Fruit fly (Drosophila melanogaster) whole organism, embryonic: ENCODE data around the gene CG13124.
A peak's percentile ranks its signal among the peaks of the same experiment; 100 is the strongest.

Experiments
- Aef1 ChIP-seq: fragments of 200-800 bp; sonication (Bioruptor generic); IDR thresholded peaks from 3 replicates; pipeline ENCODE4 v1.3.6; 2022; ENCODE audit warnings: missing biosample characterization, missing genetic modification characterization
- Asciz ChIP-seq: fragments of 200-800 bp; sonication (Bioruptor generic); optimal IDR thresholded peaks from 2 replicates; lab custom pipeline; 2017; ENCODE audit warnings: missing biosample characterization, mild to moderate bottlenecking, missing genetic modification characterization, missing genetic modification reagents
- Bgb ChIP-seq: fragments of 200-800 bp; sonication (Bioruptor generic); IDR thresholded peaks from 2 replicates; pipeline ENCODE4 v1.3.6; 2022; ENCODE audit warnings: missing biosample characterization, missing genetic modification characterization; ENCODE audit not compliant: partially characterized antibody
- CG1024 ChIP-seq: fragments of 200-800 bp; sonication (Bioruptor generic); IDR thresholded peaks from 2 replicates; pipeline ENCODE4 v1.3.6; 2022; ENCODE audit warnings: missing biosample characterization, missing genetic modification characterization
- CG12219 ChIP-seq: fragments of 200-800 bp; sonication (Bioruptor generic); optimal IDR thresholded peaks from 3 replicates; lab custom pipeline; 2018; ENCODE audit warnings: missing biosample characterization, mild to moderate bottlenecking, missing genetic modification characterization
- CG13123 ChIP-seq: fragments of 200-800 bp; sonication (Bioruptor generic); optimal IDR thresholded peaks from 2 replicates; lab custom pipeline; 2016; ENCODE audit warnings: missing biosample characterization, missing genetic modification characterization
- CG13775 ChIP-seq: fragments of 200-800 bp; sonication (Bioruptor generic); optimal IDR thresholded peaks from 3 replicates; lab custom pipeline; 2017; ENCODE audit warnings: missing biosample characterization, mild to moderate bottlenecking, missing genetic modification characterization
- CG14050 ChIP-seq: fragments of 200-800 bp; sonication (Bioruptor generic); IDR thresholded peaks from 3 replicates; pipeline ENCODE4 v1.3.6; 2022; ENCODE audit warnings: missing biosample characterization, missing genetic modification characterization
- CG1602 ChIP-seq: fragments of 200-800 bp; sonication (Bioruptor generic); optimal IDR thresholded peaks from 3 replicates; lab custom pipeline; 2016; ENCODE audit warnings: missing biosample characterization, missing genetic modification characterization
- CG16813 ChIP-seq: fragments of 200-800 bp; sonication (Bioruptor generic); IDR thresholded peaks from 3 replicates; pipeline ENCODE4 v1.3.6; 2022; ENCODE audit warnings: missing biosample characterization, missing genetic modification characterization; ENCODE audit not compliant: partially characterized antibody
- CG17612 ChIP-seq: fragments of 200-800 bp; sonication (Bioruptor generic); IDR thresholded peaks from 2 replicates; pipeline ENCODE4 v1.3.6; 2022; ENCODE audit warnings: missing biosample characterization, missing genetic modification characterization
- CG31224 ChIP-seq: fragments of 200-800 bp; sonication (Bioruptor generic); IDR thresholded peaks from 2 replicates; pipeline ENCODE4 v1.3.6; 2022; ENCODE audit warnings: missing biosample characterization, missing genetic modification characterization
- CG4328 ChIP-seq: fragments of 200-800 bp; sonication (Bioruptor generic); optimal IDR thresholded peaks from 3 replicates; lab custom pipeline; 2017; ENCODE audit warnings: missing biosample characterization, missing genetic modification reagents, missing genetic modification characterization
- CG4360 ChIP-seq: fragments of 200-800 bp; sonication (Bioruptor generic); IDR thresholded peaks from 2 replicates; pipeline ENCODE4 v1.3.6; 2022; ENCODE audit warnings: missing biosample characterization, missing genetic modification characterization
- CG4730 ChIP-seq: fragments of 200-800 bp; sonication (Bioruptor generic); IDR thresholded peaks from 2 replicates; pipeline ENCODE4 v1.3.6; 2022; ENCODE audit warnings: missing biosample characterization, missing genetic modification characterization
- CG5953 ChIP-seq: fragments of 200-800 bp; sonication (Bioruptor generic); IDR thresholded peaks from 2 replicates; pipeline ENCODE4 v1.3.6; 2022; ENCODE audit warnings: missing biosample characterization, missing genetic modification characterization
- CG6175 ChIP-seq: fragments of 200-800 bp; sonication (Bioruptor generic); IDR thresholded peaks from 3 replicates; pipeline ENCODE4 v1.3.6; 2022; ENCODE audit warnings: missing biosample characterization, missing genetic modification characterization
- CG7745 ChIP-seq: fragments of 200-800 bp; sonication (Bioruptor generic); optimal IDR thresholded peaks from 2 replicates; lab custom pipeline; 2018; ENCODE audit warnings: missing biosample characterization, mild to moderate bottlenecking, missing genetic modification characterization, moderate library complexity
- CG7928 ChIP-seq: fragments of 200-800 bp; sonication (Bioruptor generic); optimal IDR thresholded peaks from 2 replicates; lab custom pipeline; 2017; ENCODE audit warnings: missing biosample characterization, mild to moderate bottlenecking, missing genetic modification characterization
- CG7963 ChIP-seq: fragments of 200-800 bp; sonication (Bioruptor generic); IDR thresholded peaks from 3 replicates; pipeline ENCODE4 v1.3.6; 2022; ENCODE audit warnings: missing biosample characterization, missing genetic modification characterization; ENCODE audit not compliant: partially characterized antibody
- CG9437 ChIP-seq: fragments of 200-800 bp; sonication (Bioruptor generic); optimal IDR thresholded peaks from 2 replicates; lab custom pipeline; 2018; ENCODE audit warnings: missing biosample characterization, mild to moderate bottlenecking, missing genetic modification characterization
- CG9817 ChIP-seq: fragments of 200-800 bp; sonication (Bioruptor generic); optimal IDR thresholded peaks from 2 replicates; lab custom pipeline; 2018; ENCODE audit warnings: missing biosample characterization, mild to moderate bottlenecking, missing genetic modification characterization, moderate library complexity
- Dip3 ChIP-seq: fragments of 200-800 bp; sonication (Bioruptor generic); optimal IDR thresholded peaks from 3 replicates; lab custom pipeline; 2016; ENCODE audit warnings: missing biosample characterization, missing genetic modification characterization
- Dp ChIP-seq: fragments of 200-800 bp; sonication (Bioruptor generic); optimal IDR thresholded peaks from 2 replicates; lab custom pipeline; 2018; ENCODE audit warnings: missing biosample characterization, mild to moderate bottlenecking, missing genetic modification characterization, moderate library complexity
- E2f2 ChIP-seq: fragments of 200-800 bp; sonication (Bioruptor generic); IDR thresholded peaks from 2 replicates; pipeline ENCODE4 v1.3.6; 2022; ENCODE audit warnings: missing biosample characterization, missing genetic modification characterization
- Hand ChIP-seq: fragments of 200-800 bp; sonication (Bioruptor generic); optimal IDR thresholded peaks from 2 replicates; lab custom pipeline; 2017; ENCODE audit warnings: mild to moderate bottlenecking, missing biosample characterization, missing genetic modification reagents, missing genetic modification characterization
- HmgZ ChIP-seq: fragments of 200-800 bp; sonication (Bioruptor generic); optimal IDR thresholded peaks from 2 replicates; lab custom pipeline; 2018; ENCODE audit warnings: missing biosample characterization, mild to moderate bottlenecking, missing genetic modification characterization
- Hr39 ChIP-seq: fragments of >200 bp; optimal IDR thresholded peaks from 2 replicates; lab custom pipeline; 2017
- Neu2 ChIP-seq: fragments of 200-800 bp; sonication (Bioruptor generic); optimal IDR thresholded peaks from 3 replicates; lab custom pipeline; 2016; ENCODE audit warnings: missing biosample characterization, missing genetic modification characterization, borderline replicate concordance
- Opbp ChIP-seq: fragments of 200-800 bp; sonication (Bioruptor generic); IDR thresholded peaks from 3 replicates; pipeline ENCODE4 v1.3.6; 2022; ENCODE audit warnings: missing biosample characterization, missing genetic modification characterization; ENCODE audit not compliant: partially characterized antibody
- PHDP ChIP-seq: fragments of 200-800 bp; sonication (Bioruptor generic); optimal IDR thresholded peaks from 3 replicates; lab custom pipeline; 2018; ENCODE audit warnings: missing biosample characterization, mild to moderate bottlenecking, missing genetic modification characterization, moderate library complexity
- Six4 ChIP-seq: fragments of 200-800 bp; sonication (Bioruptor generic); optimal IDR thresholded peaks from 2 replicates; lab custom pipeline; 2016; ENCODE audit warnings: missing biosample characterization, missing genetic modification characterization
- Spps ChIP-seq: fragments of 200-800 bp; sonication (Bioruptor generic); optimal IDR thresholded peaks from 2 replicates; lab custom pipeline; 2018; ENCODE audit warnings: missing biosample characterization, mild to moderate bottlenecking, missing genetic modification characterization
- Usf ChIP-seq: fragments of 200-800 bp; sonication (Bioruptor generic); optimal IDR thresholded peaks from 2 replicates; lab custom pipeline; 2017; ENCODE audit warnings: missing genotype, missing biosample characterization, missing genetic modification characterization
- bab2 ChIP-seq: fragments of 200-800 bp; sonication (Bioruptor generic); optimal IDR thresholded peaks from 2 replicates; lab custom pipeline; 2016; ENCODE audit warnings: missing biosample characterization, missing genetic modification characterization
- bbx ChIP-seq: fragments of 200-800 bp; sonication (Bioruptor generic); IDR thresholded peaks from 2 replicates; pipeline ENCODE4 v1.3.6; 2022; ENCODE audit warnings: missing biosample characterization, missing genetic modification characterization; ENCODE audit not compliant: partially characterized antibody
- chm ChIP-seq: fragments of 200-800 bp; sonication (Bioruptor generic); IDR thresholded peaks from 2 replicates; pipeline ENCODE4 v1.3.6; 2022; ENCODE audit warnings: missing biosample characterization, missing genetic modification characterization
- corto ChIP-seq: fragments of 200-800 bp; sonication (Bioruptor generic); optimal IDR thresholded peaks from 2 replicates; lab custom pipeline; 2016; ENCODE audit warnings: missing biosample characterization, mild to moderate bottlenecking, missing genetic modification characterization, moderate library complexity
- esg ChIP-seq: fragments of 200-800 bp; sonication (Bioruptor generic); conservative IDR thresholded peaks from 2 replicates; pipeline ENCODE4 v1.3.6; 2022; ENCODE audit warnings: missing biosample characterization, missing genetic modification characterization
- fd64A ChIP-seq: fragments of 200-800 bp; sonication (Bioruptor generic); optimal IDR thresholded peaks from 3 replicates; lab custom pipeline; 2018; ENCODE audit warnings: missing biosample characterization, mild to moderate bottlenecking, missing genetic modification characterization
- gcm ChIP-seq: fragments of 200-800 bp; sonication (Bioruptor generic); optimal IDR thresholded peaks from 2 replicates; lab custom pipeline; 2019; ENCODE audit warnings: missing biosample characterization, mild to moderate bottlenecking, missing genetic modification characterization, moderate library complexity
- jumu ChIP-seq: fragments of 200-800 bp; sonication (Bioruptor generic); optimal IDR thresholded peaks from 3 replicates; lab custom pipeline; 2016; ENCODE audit warnings: missing biosample characterization, missing genetic modification characterization
- lola ChIP-seq, 3 experiments: fragments of >200 bp in 2 of 3; fragments of 200-800 bp in 1 of 3; sonication (Bioruptor generic) in 1 of 3; optimal IDR thresholded peaks; 2 replicates each; lab custom pipeline; 2017 to 2019; ENCODE audit warnings: missing biosample characterization in 3 of 3, missing genetic modification characterization in 3 of 3, mild to moderate bottlenecking in 1 of 3, moderate library complexity in 1 of 3
- org-1 ChIP-seq: fragments of 200-800 bp; sonication (Bioruptor generic); optimal IDR thresholded peaks from 2 replicates; lab custom pipeline; 2017; ENCODE audit warnings: missing biosample characterization, missing genetic modification characterization
- p53 ChIP-seq: fragments of 200-800 bp; sonication (Bioruptor generic); optimal IDR thresholded peaks from 2 replicates; lab custom pipeline; 2016; ENCODE audit warnings: missing biosample characterization, missing genetic modification characterization
- salm ChIP-seq: fragments of 200-800 bp; sonication (Bioruptor generic); optimal IDR thresholded peaks from 2 replicates; lab custom pipeline; 2018; ENCODE audit warnings: missing biosample characterization, mild to moderate bottlenecking, missing genetic modification characterization
- vfl ChIP-seq: fragments of 200-800 bp; sonication (Bioruptor generic); optimal IDR thresholded peaks from 2 replicates; lab custom pipeline; 2016; ENCODE audit warnings: missing biosample characterization, missing genetic modification characterization
- vnd ChIP-seq: fragments of 200-800 bp; sonication (Bioruptor generic); IDR thresholded peaks from 3 replicates; pipeline ENCODE4 v1.3.6; 2022; ENCODE audit warnings: missing biosample characterization, missing genetic modification characterization; ENCODE audit not compliant: partially characterized antibody
- vvl ChIP-seq: fragments of 200-800 bp; sonication (Bioruptor generic); IDR thresholded peaks from 2 replicates; pipeline ENCODE4 v1.3.6; 2022; ENCODE audit warnings: missing biosample characterization, missing genetic modification characterization

CG13124 gene

dm6 chr2L:9956993-9957652 is 48.7 kb upstream of the CG13124 start, which contains the start of the genes CG4658 and CG5846 (continued):
- TF ChIP-seq CG1024 (GFP tag; lab: Robert Waterston, UW) (peak; percentile 88), Dip3 (peak; percentile 78), E2f2 (GFP tag; lab: Robert Waterston, UW) (peak; percentile 81), Dp (GFP tag; lab: Kevin White, UChicago) (peak; percentile 14), lola (GFP tag; optimal IDR thresholded peaks at IDR 0.05; lab: Kevin White, UChicago) (peak in 1 of 3 experiments; percentile 94), CG31224 (GFP tag; lab: Robert Waterston, UW) (peak; percentile 90), CG16813 (GFP tag; lab: Robert Waterston, UW) (no peak), CG7928 (GFP tag; lab: Kevin White, UChicago) (peak; percentile 49), CG14050 (GFP tag; lab: Robert Waterston, UW) (peak; percentile 90), bab2 (GFP tag; lab: Kevin White, UChicago) (peak; percentile 90), p53 (GFP tag; lab: Kevin White, UChicago) (peak; percentile 62), CG6175 (GFP tag; lab: Robert Waterston, UW) (peak; percentile 63; the same call in 2 of the 3 replicates), vfl (GFP tag; lab: Kevin White, UChicago) (peak; percentile 59), CG9817 (tag; lab: Kevin White, UChicago) (peak; percentile 88), CG13775 (GFP tag; lab: Kevin White, UChicago) (peak; percentile 93), Six4 (GFP tag; lab: Kevin White, UChicago) (peak; percentile 94), Hand (GFP tag; lab: Kevin White, UChicago) (peak; percentile 79), jumu (GFP tag; lab: Kevin White, UChicago) (peak; percentile 57), CG9437 (GFP tag; lab: Kevin White, UChicago) (peak; percentile 83), CG7745 (tag; lab: Kevin White, UChicago) (peak; percentile 69), Usf (peak; percentile 77), Bgb (GFP tag; lab: Robert Waterston, UW) (no peak), esg (GFP tag; lab: Robert Waterston, UW) (peak; percentile 93), Opbp (no peak), CG13123 (GFP tag; lab: Kevin White, UChicago) (peak; percentile 90), Aef1 (GFP tag; lab: Robert Waterston, UW) (peak; percentile 93), gcm (peak; percentile 96), vvl (peak; percentile 98), vnd (GFP tag; lab: Robert Waterston, UW) (no peak), CG4328 (GFP tag; lab: Kevin White, UChicago) (peak; percentile 68), Neu2 (GFP tag; lab: Kevin White, UChicago) (no peak), CG4360 (GFP tag; lab: Robert Waterston, UW) (peak; percentile 38; the same call in 1 of the 2 replicates), salm (peak; percentile 91), Asciz (GFP tag; lab: Kevin White, UChicago) (peak; percentile 87), chm (peak; percentile 94), CG12219 (GFP tag; lab: Kevin White, UChicago) (peak; percentile 77), Hr39 (lab: Kevin White, UChicago) (no peak), CG1602 (GFP tag; lab: Kevin White, UChicago) (peak; percentile 96), Spps (tag; lab: Kevin White, UChicago) (peak; percentile 94), CG7963 (GFP tag; lab: Robert Waterston, UW) (no peak), bbx (peak; percentile 12; the same call in 1 of the 2 replicates), CG4730 (GFP tag; lab: Robert Waterston, UW) (peak; percentile 92), PHDP (peak; percentile 97), fd64A (GFP tag; lab: Kevin White, UChicago) (no peak), corto (GFP tag; lab: Kevin White, UChicago) (peak; percentile 18), CG5953 (peak; percentile 86), CG17612 (GFP tag; lab: Robert Waterston, UW) (peak; percentile 78), org-1 (GFP tag; lab: Kevin White, UChicago) (peak; percentile 85), HmgZ (peak; percentile 94)
